Worm (Caenorhabditis elegans) whole organism, young adult: Measurements from ENCODE around the gene clec-234.

Experiments
- B0035.1 ChIP-seq: sonication (generic microtip); optimal IDR thresholded peaks from 2 replicates; lab custom pipeline; 2016; ENCODE audit warnings: missing genetic modification characterization, mild to moderate bottlenecking, missing compliant biosample characterization, missing genotype, missing genetic modification reagents
- B0336.3 ChIP-seq: fragments of 200-800 bp; sonication (Bioruptor generic); IDR thresholded peaks from 2 replicates; pipeline ENCODE4 v1.3.6; 2022; ENCODE audit warnings: missing genetic modification characterization, missing compliant biosample characterization
- C06A6.2 ChIP-seq: fragments of 200-800 bp; sonication (Bioruptor generic); conservative IDR thresholded peaks from 2 replicates; pipeline ENCODE4 v1.3.6; 2022; ENCODE audit warnings: missing genetic modification characterization, missing compliant biosample characterization
- C17E4.6 ChIP-seq: fragments of 200-800 bp; sonication (Bioruptor generic); IDR thresholded peaks from 2 replicates; pipeline ENCODE4 v1.3.6; 2022; ENCODE audit warnings: missing genetic modification reagents, missing genetic modification characterization, missing compliant biosample characterization
- F10E7.11 ChIP-seq: sonication (generic microtip); optimal IDR thresholded peaks from 2 replicates; lab custom pipeline; 2017; ENCODE audit warnings: mild to moderate bottlenecking, missing genetic modification characterization, moderate library complexity, missing compliant biosample characterization
- F22D6.2 ChIP-seq: sonication (generic microtip); optimal IDR thresholded peaks from 2 replicates; lab custom pipeline; 2016; ENCODE audit warnings: mild to moderate bottlenecking, missing genetic modification characterization, missing compliant biosample characterization
- F23B12.7 ChIP-seq: sonication (generic microtip); optimal IDR thresholded peaks from 2 replicates; lab custom pipeline; 2017; ENCODE audit warnings: missing genetic modification characterization, mild to moderate bottlenecking, missing compliant biosample characterization, antibody characterized with exemption, moderate library complexity; ENCODE audit not compliant: insufficient read depth
- F33H1.4 ChIP-seq: fragments of 200-800 bp; sonication (Bioruptor generic); IDR thresholded peaks from 2 replicates; pipeline ENCODE4 v1.3.6; 2022; ENCODE audit warnings: missing genetic modification reagents, missing genetic modification characterization, missing compliant biosample characterization
- F55B11.4 ChIP-seq: sonication (generic microtip); optimal IDR thresholded peaks from 2 replicates; lab custom pipeline; 2016; ENCODE audit warnings: missing compliant biosample characterization, missing genetic modification characterization, borderline replicate concordance; ENCODE audit not compliant: insufficient read depth
- ZK185.1 ChIP-seq: sonication (generic microtip); optimal IDR thresholded peaks from 2 replicates; lab custom pipeline; 2016; ENCODE audit warnings: mild to moderate bottlenecking, missing genetic modification characterization, missing compliant biosample characterization; ENCODE audit not compliant: poor library complexity, severe bottlenecking
- akir-1 ChIP-seq: fragments of 200-800 bp; sonication (Bioruptor generic); optimal IDR thresholded peaks from 2 replicates; lab custom pipeline; 2018; ENCODE audit warnings: mild to moderate bottlenecking, missing genetic modification characterization, moderate library complexity, missing compliant biosample characterization
- aptf-3 ChIP-seq: fragments of 200-800 bp; sonication (Bioruptor generic); IDR thresholded peaks from 2 replicates; pipeline ENCODE4 v1.3.6; 2022; ENCODE audit warnings: missing genetic modification characterization, missing compliant biosample characterization
- athp-1 ChIP-seq: sonication (generic microtip); optimal IDR thresholded peaks from 2 replicates; lab custom pipeline; 2017; ENCODE audit warnings: mild to moderate bottlenecking, missing genetic modification characterization, missing compliant biosample characterization
- attf-6 ChIP-seq: fragments of 200-800 bp; sonication (Bioruptor generic); IDR thresholded peaks from 2 replicates; pipeline ENCODE4 v1.3.6; 2022; ENCODE audit warnings: missing genetic modification reagents, missing genetic modification characterization, missing compliant biosample characterization
- ccch-3 ChIP-seq: fragments of 200-800 bp; sonication (Bioruptor generic); optimal IDR thresholded peaks from 2 replicates; lab custom pipeline; 2018; ENCODE audit warnings: mild to moderate bottlenecking, missing genetic modification characterization, missing compliant biosample characterization
- cebp-1 ChIP-seq, 2 experiments: fragments of 200-800 bp in 1 of 2; sonication (Bioruptor generic) in 1 of 2; sonication (generic microtip) in 1 of 2; IDR thresholded peaks in 1 of 2; optimal IDR thresholded peaks in 1 of 2; 2 replicates each; pipeline versions ENCODE4 v1.3.6 to Lab custom; 2017 to 2022; ENCODE audit warnings: missing compliant biosample characterization in 2 of 2, missing genetic modification characterization in 2 of 2, mild to moderate bottlenecking in 1 of 2, missing genetic modification reagents in 1 of 2, moderate library complexity in 1 of 2
- cebp-2 ChIP-seq: fragments of 200-800 bp; sonication (Bioruptor generic); IDR thresholded peaks from 2 replicates; pipeline ENCODE4 v1.3.6; 2022; ENCODE audit warnings: missing genetic modification characterization, missing compliant biosample characterization
- ceh-91 ChIP-seq: fragments of 200-800 bp; sonication (Bioruptor generic); IDR thresholded peaks from 2 replicates; pipeline ENCODE4 v1.3.6; 2022; ENCODE audit warnings: missing genetic modification reagents, missing genetic modification characterization, missing compliant biosample characterization
- dpff-1 ChIP-seq: sonication (generic microtip); optimal IDR thresholded peaks from 2 replicates; lab custom pipeline; 2017; ENCODE audit warnings: mild to moderate bottlenecking, missing genetic modification characterization, missing compliant biosample characterization
- efl-1 ChIP-seq: fragments of 150-350 bp; optimal IDR thresholded peaks from 2 replicates; lab custom pipeline; 2014; ENCODE audit warnings: missing biosample characterization, missing genetic modification reagents, missing genetic modification characterization
- ets-4 ChIP-seq: fragments of 200-800 bp; sonication (Bioruptor generic); optimal IDR thresholded peaks from 2 replicates; lab custom pipeline; 2018; ENCODE audit warnings: mild to moderate bottlenecking, missing genetic modification characterization, missing compliant biosample characterization
- hlh-12 ChIP-seq: sonication (generic microtip); optimal IDR thresholded peaks from 2 replicates; lab custom pipeline; 2016; ENCODE audit warnings: missing genetic modification characterization, missing compliant biosample characterization
- hlh-26 ChIP-seq: fragments of 200-800 bp; sonication (Bioruptor generic); conservative IDR thresholded peaks from 2 replicates; pipeline ENCODE4 v1.3.6; 2022; ENCODE audit warnings: missing genetic modification reagents, missing genetic modification characterization, missing compliant biosample characterization
- lin-40 ChIP-seq: sonication (generic microtip); optimal IDR thresholded peaks from 2 replicates; lab custom pipeline; 2016; ENCODE audit warnings: missing genetic modification characterization, mild to moderate bottlenecking, missing compliant biosample characterization, missing genotype, missing genetic modification reagents
- lir-1 ChIP-seq: fragments of 200-800 bp; sonication (Bioruptor generic); conservative IDR thresholded peaks from 2 replicates; pipeline ENCODE4 v1.3.6; 2022; ENCODE audit warnings: missing genetic modification reagents, missing genetic modification characterization, missing compliant biosample characterization
- lsl-1 ChIP-seq: fragments of 200-800 bp; sonication (Bioruptor generic); optimal IDR thresholded peaks from 2 replicates; lab custom pipeline; 2018; ENCODE audit warnings: mild to moderate bottlenecking, missing genetic modification characterization, moderate library complexity, missing compliant biosample characterization
- nfya-2 ChIP-seq: fragments of 200-800 bp; sonication (Bioruptor generic); IDR thresholded peaks from 2 replicates; pipeline ENCODE4 v1.3.6; 2022; ENCODE audit warnings: missing genetic modification reagents, missing genetic modification characterization, missing compliant biosample characterization
- nfyb-1 ChIP-seq: fragments of 200-800 bp; sonication (Bioruptor generic); IDR thresholded peaks from 2 replicates; pipeline ENCODE4 v1.3.6; 2022; ENCODE audit warnings: missing genetic modification reagents, missing genetic modification characterization, missing compliant biosample characterization
- rcor-1 ChIP-seq: fragments of 200-800 bp; sonication (Bioruptor generic); IDR thresholded peaks from 2 replicates; pipeline ENCODE4 v1.3.6; 2022; ENCODE audit warnings: missing genetic modification reagents, missing genetic modification characterization, missing compliant biosample characterization
- rec-8 ChIP-seq, 2 experiments: sonication (generic microtip); optimal IDR thresholded peaks; 2 replicates each; lab custom pipeline; 2016; ENCODE audit warnings: mild to moderate bottlenecking in 2 of 2, missing genetic modification characterization in 2 of 2, missing genetic modification reagents in 2 of 2, missing genotype in 2 of 2, missing biosample characterization in 1 of 2, missing compliant biosample characterization in 1 of 2, moderate library complexity in 1 of 2
- snpc-1.3 ChIP-seq: sonication (generic microtip); optimal IDR thresholded peaks from 2 replicates; lab custom pipeline; 2017; ENCODE audit warnings: missing genetic modification characterization, mild to moderate bottlenecking, missing compliant biosample characterization, antibody characterized with exemption, moderate library complexity, missing genotype, missing genetic modification reagents; ENCODE audit not compliant: insufficient read depth
- snpc-3.4 ChIP-seq: sonication (generic microtip); optimal IDR thresholded peaks from 2 replicates; lab custom pipeline; 2017; ENCODE audit warnings: missing genetic modification characterization, mild to moderate bottlenecking, missing compliant biosample characterization, antibody characterized with exemption, moderate library complexity, missing genotype, missing genetic modification reagents
- somi-1 ChIP-seq: fragments of 200-800 bp; sonication (Bioruptor generic); optimal IDR thresholded peaks from 2 replicates; lab custom pipeline; 2018; ENCODE audit warnings: mild to moderate bottlenecking, missing genetic modification characterization, missing compliant biosample characterization
- zim-3 ChIP-seq: sonication (generic microtip); optimal IDR thresholded peaks from 2 replicates; lab custom pipeline; 2017; ENCODE audit warnings: mild to moderate bottlenecking, missing genetic modification characterization, moderate library complexity, missing compliant biosample characterization
- ztf-18 ChIP-seq: sonication (generic microtip); optimal IDR thresholded peaks from 2 replicates; lab custom pipeline; 2016; ENCODE audit warnings: missing genotype, mild to moderate bottlenecking, missing genetic modification characterization, missing compliant biosample characterization
- ztf-26 ChIP-seq: sonication (generic microtip); optimal IDR thresholded peaks from 2 replicates; lab custom pipeline; 2017; ENCODE audit warnings: missing genetic modification characterization, missing compliant biosample characterization

The clec-234 gene

ce11 chrV:16443626-16444025, 10.3 kb upstream of the clec-234 start, which contains the start of gene srh-141:
Gene srh-141 (plus strand): TSS chrV:16443926.
- TF ChIP-seq F22D6.2 (tag; lab: Kevin White, UChicago) = no peak
- TF ChIP-seq rec-8 (tag; optimal IDR thresholded peaks at IDR 0.05; lab: Kevin White, UChicago) = no peak
- TF ChIP-seq cebp-1 (GFP tag; IDR thresholded peaks at IDR 0.05; lab: Robert Waterston, UW) = no peak
- no peak for TF ChIP-seq cebp-1 (tag; optimal IDR thresholded peaks at IDR 0.05; lab: Kevin White, UChicago)
- no peak for TF ChIP-seq ceh-91 (GFP tag; lab: Robert Waterston, UW)
- TF ChIP-seq hlh-26 = no peak
- TF ChIP-seq hlh-12 = no peak
- TF ChIP-seq nfyb-1 (GFP tag; lab: Robert Waterston, UW) = no peak
- no peak for TF ChIP-seq akir-1
- TF ChIP-seq snpc-1.3 = no peak
- no peak for TF ChIP-seq F55B11.4 (tag; lab: Kevin White, UChicago)

ce11 chrV:16437546-16437945, 4.2 kb upstream of the clec-234 start, which contains the start of gene F26D2.15:
Gene F26D2.15 (plus strand): TSS chrV:16437846.
- no peak for TF ChIP-seq snpc-1.3
- no peak for TF ChIP-seq lin-40 (tag; lab: Kevin White, UChicago)
- TF ChIP-seq ztf-26 (tag; lab: Kevin White, UChicago) = no peak
- no peak for TF ChIP-seq lsl-1 (GFP tag; lab: Kevin White, UChicago)
- no peak for TF ChIP-seq aptf-3 (GFP tag; lab: Robert Waterston, UW)
- TF ChIP-seq snpc-3.4 (tag; lab: Kevin White, UChicago) = no peak
- TF ChIP-seq athp-1 (tag; lab: Kevin White, UChicago) = no peak
- no peak for TF ChIP-seq rec-8 (tag; optimal IDR thresholded peaks at IDR 0.05; lab: Kevin White, UChicago)
- TF ChIP-seq F23B12.7 (tag; lab: Kevin White, UChicago) = no peak
- TF ChIP-seq F10E7.11 (tag; lab: Kevin White, UChicago) = no peak
- TF ChIP-seq C17E4.6 = no peak
- TF ChIP-seq rcor-1 = no peak

- TF ChIP-seq cebp-2 (GFP tag; lab: Robert Waterston, UW) = no peak
- no peak for TF ChIP-seq F22D6.2 (tag; lab: Kevin White, UChicago)
Measured at ce11 chrV:16435510-16435909, 2.1 kb upstream of the clec-234 start, which contains the start of the genes F26D2.13 and F26D2.14. Gene F26D2.13 (minus strand): TSS chrV:16435610. Gene F26D2.14 (plus strand): TSS chrV:16435855.

- TF ChIP-seq B0336.3 (GFP tag; lab: Robert Waterston, UW) (no peak), cebp-1 (GFP tag; IDR thresholded peaks at IDR 0.05; lab: Robert Waterston, UW) (no peak), cebp-1 (tag; optimal IDR thresholded peaks at IDR 0.05; lab: Kevin White, UChicago) (no peak), dpff-1 (no peak), lir-1 (no peak), aptf-3 (GFP tag; lab: Robert Waterston, UW) (no peak), ztf-18 (tag; lab: Kevin White, UChicago) (no peak), nfya-2 (no peak), efl-1 (GFP tag; lab: Kevin White, UChicago) (no peak), B0035.1 (tag; lab: Kevin White, UChicago) (no peak), ets-4 (GFP tag; lab: Kevin White, UChicago) (no peak)
Measured at ce11 chrV:16429940-16430339, 3.4 kb downstream of the clec-234 start, which contains the start of gene str-73. Gene str-73 (plus strand): TSS chrV:16430240.

ce11 chrV:16429503-16429902, 3.9 kb downstream of the clec-234 start, which contains the start of gene F26D2.10:
Gene F26D2.10 (minus strand): TSS chrV:16429603.
- TF ChIP-seq somi-1 (no peak), ZK185.1 (tag; lab: Kevin White, UChicago) (no peak), zim-3 (tag; lab: Kevin White, UChicago) (no peak), attf-6 (GFP tag; lab: Robert Waterston, UW) (no peak), athp-1 (tag; lab: Kevin White, UChicago) (no peak), ccch-3 (GFP tag; lab: Kevin White, UChicago) (no peak), F33H1.4 (GFP tag; lab: Robert Waterston, UW) (no peak), F55B11.4 (tag; lab: Kevin White, UChicago) (no peak), C06A6.2 (no peak)
